Fruit fly (Drosophila melanogaster): ENCODE measurements around the gene MED17.

The MED17 gene

dm6 chr3R:18169982-18170531, 18.8 kb upstream of the MED17 start (continued):
- TF ChIP-seq Rx (GFP tag; IDR thresholded peaks at IDR 0.05) (no peak), crol (GFP tag; IDR thresholded peaks at IDR 0.05) (peak; percentile 75), CG18011 (GFP tag; optimal IDR thresholded peaks at IDR 0.05) (no peak), dm (GFP tag; optimal IDR thresholded peaks at IDR 0.05) (no peak), mirr (GFP tag; optimal IDR thresholded peaks at IDR 0.05) (peak; percentile 88), cg (GFP tag; optimal IDR thresholded peaks at IDR 0.05) (peak; percentile 56), Elba2 (GFP tag; optimal IDR thresholded peaks at IDR 0.05) (peak; percentile 85), pzg (GFP tag; optimal IDR thresholded peaks at IDR 0.05) (peak; percentile 3), CG10147 (GFP tag; optimal IDR thresholded peaks at IDR 0.05) (no peak), ken (GFP tag; IDR thresholded peaks at IDR 0.05) (no peak), Ets97D (GFP tag; optimal IDR thresholded peaks at IDR 0.05) (no peak), Gsc (GFP tag; IDR thresholded peaks at IDR 0.05) (no peak), pb (GFP tag; optimal IDR thresholded peaks at IDR 0.05) (no peak), CG12769 (tag; optimal IDR thresholded peaks at IDR 0.05) (peak; percentile 54), Atf6 (GFP tag; IDR thresholded peaks at IDR 0.05) (no peak), CG6654 (GFP tag; optimal IDR thresholded peaks at IDR 0.05) (no peak), Myb (GFP tag; optimal IDR thresholded peaks at IDR 0.05) (no peak), lbe (GFP tag; optimal IDR thresholded peaks at IDR 0.05) (no peak), az2 (GFP tag; optimal IDR thresholded peaks at IDR 0.05) (no peak), peb (GFP tag; IDR thresholded peaks at IDR 0.05) (no peak), jumu (GFP tag; optimal IDR thresholded peaks at IDR 0.05) (no peak), Aef1 (GFP tag; IDR thresholded peaks at IDR 0.05) (no peak), Nf-YB (GFP tag; optimal IDR thresholded peaks at IDR 0.05) (no peak), unc-4 (GFP tag; IDR thresholded peaks at IDR 0.05; ENCODE audit: partially characterized antibody) (no peak), NC2β (GFP tag; optimal IDR thresholded peaks at IDR 0.05) (no peak), Bteb2 (GFP tag; optimal IDR thresholded peaks at IDR 0.05) (no peak), hbn (GFP tag; IDR thresholded peaks at IDR 0.05; ENCODE audit: partially characterized antibody) (peak; percentile 27; the same call in 1 of the 2 replicates), Trl (optimal IDR thresholded peaks at IDR 0.05) (peak; percentile 75 to 76), Trl (GFP tag; optimal IDR thresholded peaks at IDR 0.05) (no peak), gsb (GFP tag; IDR thresholded peaks at IDR 0.05) (no peak), CG4854 (GFP tag; optimal IDR thresholded peaks at IDR 0.05) (no peak), z (GFP tag; IDR thresholded peaks at IDR 0.05) (0 out of 3 replicates have a peak, but pooled peaks have one; percentile 61), yki (optimal IDR thresholded peaks at IDR 0.05) (no peak), Hmr (GFP tag; optimal IDR thresholded peaks at IDR 0.05) (no peak), stwl (tag; optimal IDR thresholded peaks at IDR 0.05) (no peak), fd102C (GFP tag; optimal IDR thresholded peaks at IDR 0.05) (no peak), D (optimal IDR thresholded peaks at IDR 0.05) (no peak), D (GFP tag; optimal IDR thresholded peaks at IDR 0.05) (no peak), crp (GFP tag; optimal IDR thresholded peaks at IDR 0.05) (no peak), CG4617 (GFP tag; optimal IDR thresholded peaks at IDR 0.05; ENCODE audit: borderline replicate concordance) (no peak), Mrtf (GFP tag; IDR thresholded peaks at IDR 0.05) (no peak), kni (GFP tag; optimal IDR thresholded peaks at IDR 0.05) (peak; percentile 20), lola (GFP tag; optimal IDR thresholded peaks at IDR 0.05) (no peak), CG3726 (GFP tag; IDR thresholded peaks at IDR 0.05) (no peak), ems (GFP tag; optimal IDR thresholded peaks at IDR 0.05) (no peak), CG4404 (GFP tag; IDR thresholded peaks at IDR 0.05) (no peak), so (GFP tag; IDR thresholded peaks at IDR 0.05) (no peak), D19A (tag; optimal IDR thresholded peaks at IDR 0.05) (peak; percentile 45)
